Worm (Caenorhabditis elegans): ENCODE measurements around the gene clec-163.

DNA sequence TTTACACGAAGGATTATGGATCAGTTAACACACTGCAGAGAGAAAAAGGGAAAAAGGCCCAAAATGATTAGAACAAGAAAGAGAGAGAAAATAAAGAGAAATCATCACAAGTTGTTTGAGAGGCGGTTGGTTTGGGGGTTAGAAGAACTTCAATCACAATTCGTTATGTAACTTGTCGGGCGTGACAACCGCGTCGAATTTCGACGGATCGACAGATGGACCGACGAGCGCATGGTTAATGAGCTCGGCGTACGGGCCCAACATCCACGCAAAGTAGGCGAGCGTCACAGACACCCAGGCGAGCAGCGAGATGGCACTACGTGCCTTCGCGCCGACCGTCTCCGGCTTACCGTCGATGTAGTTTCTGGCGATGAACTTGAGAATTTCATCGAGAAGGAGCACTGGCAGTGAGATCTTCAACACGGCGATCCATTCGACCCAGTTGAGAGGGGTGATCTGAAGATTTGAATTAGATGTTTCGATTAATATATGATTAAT is 18.7 kb downstream of the clec-163 start:
- TF ChIP-seq ama-1 (optimal IDR thresholded peaks at IDR 0.05) (no peak), ceh-13 (GFP tag; optimal IDR thresholded peaks at IDR 0.05) (no peak), F13C5.2 (tag; optimal IDR thresholded peaks at IDR 0.05) (no peak), hnd-1 (tag; optimal IDR thresholded peaks at IDR 0.05) (no peak), pes-1 (GFP tag; IDR thresholded peaks at IDR 0.05) (no peak), tbx-37 (GFP tag; conservative IDR thresholded peaks at IDR 0.05) (no peak), ets-7 (tag; optimal IDR thresholded peaks at IDR 0.05) (no peak), flt-1 (GFP tag; IDR thresholded peaks at IDR 0.05) (no peak)

Data from whole organism, early embryonic.